Worm (Caenorhabditis elegans) whole organism, early embryonic: ENCODE measurements around the gene ttr-24.
"Not testable (repeated sequence)": the region's sequence is repeated elsewhere in the genome, so short reads cannot be mapped to it uniquely, and the experiment has no call there.

Experiments
- ama-1 ChIP-seq: fragments of 150-350 bp; optimal IDR thresholded peaks from 2 replicates; lab custom pipeline; 2014
- flt-1 ChIP-seq: fragments of 200-800 bp; sonication (Bioruptor generic); IDR thresholded peaks from 2 replicates; pipeline ENCODE4 v1.3.6; 2022; ENCODE audit warnings: missing genetic modification characterization, missing compliant biosample characterization
- hmbx-1 ChIP-seq: sonication (generic microtip); optimal IDR thresholded peaks from 2 replicates; lab custom pipeline; 2016; ENCODE audit warnings: mild to moderate bottlenecking, missing genetic modification characterization, missing compliant biosample characterization
- scrt-1 ChIP-seq: fragments of 200-800 bp; sonication (Bioruptor generic); IDR thresholded peaks from 2 replicates; pipeline ENCODE4 v1.3.6; 2022; ENCODE audit warnings: missing genetic modification characterization, missing compliant biosample characterization
- tbx-37 ChIP-seq: fragments of 200-800 bp; sonication (Bioruptor generic); conservative IDR thresholded peaks from 2 replicates; pipeline ENCODE4 v1.3.6; 2022; ENCODE audit warnings: missing genetic modification reagents, missing genetic modification characterization, missing compliant biosample characterization

- TF ChIP-seq tbx-37 (GFP tag; lab: Robert Waterston, UW); flt-1 (GFP tag; lab: Robert Waterston, UW); hmbx-1 (tag; lab: Kevin White, UChicago); scrt-1 (GFP tag; lab: Robert Waterston, UW); ama-1 (lab: Kevin White, UChicago): not testable (repeated sequence)
Observed at ce11 chrV:18566352-18566751, 9.9 kb upstream of the ttr-24 start.
